Fruit fly (Drosophila melanogaster) whole organism, prepupa: ENCODE results near the gene CG31104.

ENCODE experiments used
- CG16779 ChIP-seq: fragments of 200-800 bp; sonication (Bioruptor generic); optimal IDR thresholded peaks from 3 replicates; lab custom pipeline; 2017; ENCODE audit warnings: missing biosample characterization, mild to moderate bottlenecking, missing genetic modification characterization
- CG6854 ChIP-seq: fragments of 200-800 bp; sonication (Bioruptor generic); optimal IDR thresholded peaks from 2 replicates; lab custom pipeline; 2017; ENCODE audit warnings: missing biosample characterization, mild to moderate bottlenecking, missing genetic modification characterization
- Met ChIP-seq: fragments of 200-800 bp; sonication (Bioruptor generic); optimal IDR thresholded peaks from 3 replicates; lab custom pipeline; 2016; ENCODE audit warnings: missing biosample characterization, missing genetic modification characterization
- acj6 ChIP-seq: fragments of 200-800 bp; sonication (Bioruptor generic); optimal IDR thresholded peaks from 3 replicates; lab custom pipeline; 2016; ENCODE audit warnings: missing biosample characterization, missing genetic modification characterization
- fd85E ChIP-seq: fragments of 200-800 bp; sonication (Bioruptor generic); optimal IDR thresholded peaks from 3 replicates; lab custom pipeline; 2016; ENCODE audit warnings: missing biosample characterization, missing genetic modification characterization

- no peak for TF ChIP-seq CG6854 (GFP tag; lab: Kevin White, UChicago)
- no peak for TF ChIP-seq Met (GFP tag; lab: Kevin White, UChicago)
- no peak for TF ChIP-seq acj6 (GFP tag; lab: Kevin White, UChicago)
- no peak for TF ChIP-seq CG16779 (tag; lab: Kevin White, UChicago)
- TF ChIP-seq fd85E, result no peak
Measured at dm6 chr3R:25236121-25236520, 49.2 kb upstream of the CG31104 start.
